Worm (Caenorhabditis elegans): ENCODE results near the gene M02H5.8.

Gene M02H5.8

DNA sequence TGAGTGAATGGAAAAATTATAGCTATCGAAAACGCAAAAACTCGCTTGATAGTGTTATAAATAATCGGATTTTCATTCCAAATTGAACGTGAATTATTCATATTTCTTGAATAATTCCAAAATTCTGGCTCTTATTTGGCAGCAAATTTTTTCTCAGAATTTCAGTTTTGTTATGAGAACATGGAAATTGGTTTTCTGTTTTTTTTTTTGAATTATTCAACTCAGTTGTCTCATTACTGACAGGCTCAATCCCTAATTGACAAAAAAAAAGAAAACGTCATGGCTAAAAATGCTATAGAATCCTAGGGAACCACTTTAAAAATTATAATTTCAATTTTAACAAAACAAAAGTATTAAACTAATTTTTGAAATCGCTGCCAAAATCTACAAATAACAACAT is 651 bp upstream of the M02H5.8 start, which contains the start of gene srh-35:
TSS of gene srh-35 (minus strand) at position 101 of the 400 bp plus-strand sequence.
- no peak for TF ChIP-seq aha-1 (tag)

DNA sequence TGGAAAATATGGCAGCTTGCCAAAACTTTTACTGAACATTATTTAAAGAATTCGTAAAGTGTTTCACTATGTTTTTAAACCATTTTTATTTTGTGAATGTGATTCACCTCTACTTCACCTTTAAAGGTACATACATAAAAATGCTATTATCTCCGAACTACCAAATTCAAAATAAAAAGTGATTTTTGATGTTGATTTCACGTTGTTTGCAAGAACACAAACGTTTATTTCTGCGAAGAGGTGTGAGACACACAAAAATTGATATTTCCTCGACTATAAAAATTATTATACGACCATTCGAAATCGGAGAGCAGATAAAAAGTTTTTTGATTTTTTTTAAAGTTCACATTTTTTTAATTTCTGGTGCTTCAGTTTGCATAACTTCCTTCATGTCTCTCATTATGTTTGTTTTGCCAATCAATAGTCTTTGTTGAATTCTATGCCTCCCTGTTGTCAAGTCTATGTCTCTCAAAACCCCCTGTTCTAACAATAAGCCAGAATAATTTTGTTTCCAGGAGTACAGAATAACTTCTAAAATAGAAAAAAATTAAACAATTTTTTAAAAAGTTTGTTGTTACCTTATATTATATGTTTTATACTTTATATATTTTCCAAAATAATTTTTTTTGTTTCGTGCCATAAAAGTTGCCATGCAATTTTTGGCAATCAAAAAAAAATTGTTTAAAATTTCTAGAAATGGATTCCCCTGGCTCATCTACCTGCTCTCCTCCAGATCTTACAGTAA is 1.1 kb downstream of the M02H5.8 start, which contains the start of gene nhr-123:
TSS of gene nhr-123 (plus strand) at position 695 of the 745 bp plus-strand sequence.
- TF ChIP-seq hlh-11 (tag; optimal IDR thresholded peaks at IDR 0.05) = no peak
- TF ChIP-seq nhr-111 (GFP tag; optimal IDR thresholded peaks at IDR 0.05) = no peak
- 0 out of 2 replicates have a peak, but pooled peaks have one; percentile 21 for TF ChIP-seq php-3 (GFP tag; IDR thresholded peaks at IDR 0.05)
- peak in 1 of 2 experiments; percentile 25 for TF ChIP-seq unc-62 (GFP tag; optimal IDR thresholded peaks at IDR 0.05 in 1 of 2)
- no peak for TF ChIP-seq unc-62 (tag; optimal IDR thresholded peaks at IDR 0.05)
- TF ChIP-seq attf-4 (tag; optimal IDR thresholded peaks at IDR 0.05) = no peak
- peak; percentile 46 for TF ChIP-seq nhr-28 (tag; optimal IDR thresholded peaks at IDR 0.05)
- TF ChIP-seq egl-43 (GFP tag; IDR thresholded peaks at IDR 0.05) = no peak
- peak; percentile 5 for TF ChIP-seq dve-1 (tag; optimal IDR thresholded peaks at IDR 0.05; ENCODE audit: insufficient read depth)
- no peak for TF ChIP-seq daf-16 (GFP tag; optimal IDR thresholded peaks at IDR 0.05)
- TF ChIP-seq daf-16 (tag; optimal IDR thresholded peaks at IDR 0.05) = peak; percentile 67

DNA sequence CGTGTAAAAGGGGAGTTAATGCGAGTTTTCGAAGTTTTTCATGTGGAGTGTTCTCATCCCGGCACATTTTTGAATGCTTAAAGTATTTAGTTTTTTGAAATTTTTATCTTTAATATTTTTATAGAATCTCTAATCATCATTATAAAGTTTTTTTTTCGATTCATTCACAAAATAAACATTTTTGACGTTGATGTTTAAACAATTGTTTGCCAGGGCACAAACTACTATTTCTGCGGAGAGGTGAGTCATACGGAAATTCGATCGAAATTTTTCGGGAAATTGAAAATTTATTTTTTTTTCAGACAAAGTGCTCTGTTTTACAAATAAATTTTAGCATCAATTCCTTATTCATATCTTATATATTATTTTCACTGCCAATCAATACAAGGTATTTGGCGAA is 3.8 kb downstream of the M02H5.8 start, which contains the start of gene nhr-98:
TSS of gene nhr-98 (plus strand) at position 301 of the 400 bp plus-strand sequence.
- TF ChIP-seq madf-5 (GFP tag; IDR thresholded peaks at IDR 0.05) (no peak), aha-1 (tag) (peak; percentile 53), T26A8.4 (GFP tag; IDR thresholded peaks at IDR 0.05) (no peak), zip-11 (GFP tag; IDR thresholded peaks at IDR 0.05) (no peak), Y48G9A.11 (GFP tag; IDR thresholded peaks at IDR 0.05) (no peak), php-3 (GFP tag; IDR thresholded peaks at IDR 0.05) (no peak)

DNA sequence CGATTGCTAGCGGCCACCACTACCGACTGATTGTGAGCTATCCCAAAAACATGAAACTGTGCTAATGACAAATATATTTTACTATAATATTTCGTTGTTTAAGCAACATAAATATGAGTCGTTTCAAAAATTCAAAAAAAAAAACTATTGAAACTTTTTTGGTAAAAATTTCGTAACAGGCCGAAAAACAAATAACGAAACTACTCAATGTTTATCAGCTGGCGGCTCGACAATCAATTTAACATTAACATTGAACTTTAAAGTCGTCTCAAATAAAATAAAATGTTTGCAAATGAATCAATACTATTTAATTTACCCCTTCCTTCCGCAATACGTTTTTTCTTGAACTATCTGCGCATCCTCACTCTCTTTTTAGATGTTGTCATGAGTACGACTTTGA is 8.1 kb downstream of the M02H5.8 start:
- TF ChIP-seq pqm-1 (tag; optimal IDR thresholded peaks at IDR 0.05) = peak; percentile 18
- no peak for TF ChIP-seq pha-4 (GFP tag; IDR thresholded peaks at IDR 0.05)
- no peak for TF ChIP-seq pha-4 (tag; optimal IDR thresholded peaks at IDR 0.05)
- no peak for TF ChIP-seq ceh-28 (tag; optimal IDR thresholded peaks at IDR 0.05)
- peak; percentile 23 for TF ChIP-seq dve-1 (tag; optimal IDR thresholded peaks at IDR 0.05; ENCODE audit: insufficient read depth)
- no peak for TF ChIP-seq F49E8.2 (tag; optimal IDR thresholded peaks at IDR 0.05; ENCODE audit: borderline replicate concordance)
- peak; percentile 36 for TF ChIP-seq nhr-28 (tag; optimal IDR thresholded peaks at IDR 0.05)
- no peak for TF ChIP-seq daf-16 (GFP tag; optimal IDR thresholded peaks at IDR 0.05)
- TF ChIP-seq daf-16 (tag; optimal IDR thresholded peaks at IDR 0.05) = peak; percentile 62

DNA sequence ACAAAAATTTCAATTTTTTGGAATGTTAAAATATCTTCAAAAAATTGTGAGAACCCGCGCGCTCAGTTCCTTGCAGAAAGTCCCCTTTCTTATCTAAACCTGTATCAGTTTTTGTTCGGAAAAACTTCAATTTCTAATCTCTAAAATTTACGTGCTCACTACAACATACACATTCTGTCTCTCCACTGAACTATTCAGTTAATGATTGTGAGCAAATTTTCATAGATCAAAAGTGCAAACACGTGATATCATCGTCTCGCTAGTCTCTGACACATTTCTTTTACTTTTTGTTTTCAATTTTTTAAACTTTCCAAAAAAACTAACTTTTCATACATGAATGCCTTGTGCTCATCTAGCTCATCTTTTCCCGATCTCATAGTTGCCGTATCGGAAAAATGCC is 9.7 kb downstream of the M02H5.8 start, which contains the start of gene nhr-203:
TSS of gene nhr-203 (plus strand) at position 332 of the 400 bp plus-strand sequence.
- TF ChIP-seq ctbp-1 (GFP tag; IDR thresholded peaks at IDR 0.05) (no peak), attf-4 (tag; optimal IDR thresholded peaks at IDR 0.05) (no peak), nhr-25 (tag; optimal IDR thresholded peaks at IDR 0.05; ENCODE audit: borderline replicate concordance, insufficient read depth) (no peak), nhr-28 (tag; optimal IDR thresholded peaks at IDR 0.05) (peak; percentile 99), ceh-28 (tag; optimal IDR thresholded peaks at IDR 0.05) (no peak), madf-5 (GFP tag; IDR thresholded peaks at IDR 0.05) (no peak), ztf-7 (tag; optimal IDR thresholded peaks at IDR 0.05) (no peak), Y105C5A.15 (GFP tag; IDR thresholded peaks at IDR 0.05) (no peak), hlh-30 (tag; optimal IDR thresholded peaks at IDR 0.05; ENCODE audit: insufficient read depth) (peak; percentile 60), unc-39 (tag; optimal IDR thresholded peaks at IDR 0.05) (no peak), snpc-1.2 (GFP tag; IDR thresholded peaks at IDR 0.05) (no peak), fkh-10 (GFP tag; optimal IDR thresholded peaks at IDR 0.05) (no peak), F49E8.2 (tag; optimal IDR thresholded peaks at IDR 0.05; ENCODE audit: borderline replicate concordance) (no peak), egl-27 (tag; optimal IDR thresholded peaks at IDR 0.05) (no peak), F37D6.2 (tag; optimal IDR thresholded peaks at IDR 0.05) (no peak), nhr-77 (tag; optimal IDR thresholded peaks at IDR 0.05) (peak; percentile 66), zag-1 (tag; optimal IDR thresholded peaks at IDR 0.05) (no peak), lin-38 (GFP tag; IDR thresholded peaks at IDR 0.05) (no peak), mxl-2 (GFP tag; conservative IDR thresholded peaks at IDR 0.05) (no peak), ceh-32 (tag; optimal IDR thresholded peaks at IDR 0.05; ENCODE audit: poor library complexity) (no peak), nhr-6 (tag; optimal IDR thresholded peaks at IDR 0.05) (no peak), unc-130 (GFP tag; optimal IDR thresholded peaks at IDR 0.05) (no peak), ceh-20 (GFP tag; IDR thresholded peaks at IDR 0.05) (no peak), ceh-82 (tag; optimal IDR thresholded peaks at IDR 0.05) (no peak), jun-1 (tag; optimal IDR thresholded peaks at IDR 0.05) (no peak), spr-1 (tag; optimal IDR thresholded peaks at IDR 0.05) (no peak)

All from whole organism, L4 larva.